Worm (Caenorhabditis elegans) whole organism, L3 larva: ENCODE data around the gene ufbp-1.
A peak's percentile ranks its signal among the peaks of the same experiment; 100 is the strongest.

Experiments
- ZK546.5 ChIP-seq: sonication (generic microtip); optimal IDR thresholded peaks from 2 replicates; lab custom pipeline; 2017; ENCODE audit warnings: missing biosample characterization, missing genetic modification characterization
- ama-1 ChIP-seq: fragments of 150-350 bp; optimal IDR thresholded peaks from 2 replicates; lab custom pipeline; 2018
- ceh-82 ChIP-seq: fragments of 150-350 bp; optimal IDR thresholded peaks from 2 replicates; lab custom pipeline; 2014; ENCODE audit warnings: missing biosample characterization, missing genetic modification characterization
- ceh-9 ChIP-seq: sonication (generic microtip); optimal IDR thresholded peaks from 2 replicates; lab custom pipeline; 2018; ENCODE audit warnings: missing biosample characterization, missing genetic modification characterization
- daf-12 ChIP-seq: fragments of 150-350 bp; optimal IDR thresholded peaks from 2 replicates; lab custom pipeline; 2014; ENCODE audit warnings: missing biosample characterization, missing genetic modification reagents, missing genetic modification characterization
- egl-27 ChIP-seq: sonication (generic microtip); optimal IDR thresholded peaks from 4 replicates; lab custom pipeline; 2017; ENCODE audit warnings: missing biosample characterization, missing genetic modification reagents, missing genetic modification characterization
- egl-5 ChIP-seq: fragments of 150-350 bp; optimal IDR thresholded peaks from 2 replicates; lab custom pipeline; 2017; ENCODE audit warnings: missing biosample characterization, missing genetic modification reagents, missing genetic modification characterization, inconsistent platforms
- elt-1 ChIP-seq: fragments of 150-350 bp; optimal IDR thresholded peaks from 2 replicates; lab custom pipeline; 2014; ENCODE audit warnings: missing biosample characterization, missing genetic modification characterization
- elt-2 ChIP-seq: sonication (generic microtip); optimal IDR thresholded peaks from 2 replicates; lab custom pipeline; 2016; ENCODE audit warnings: missing genetic modification reagents, mild to moderate bottlenecking, missing genetic modification characterization, missing compliant biosample characterization
- elt-3 ChIP-seq, 3 experiments: fragments of 150-350 bp in 1 of 3; sonication (generic microtip) in 2 of 3; optimal IDR thresholded peaks; 2 replicates in 2 of 3; 4 replicates in 1 of 3; lab custom pipeline; 2014 to 2017; ENCODE audit warnings: missing biosample characterization in 3 of 3, missing genetic modification characterization in 3 of 3
- eor-1 ChIP-seq, 2 experiments: fragments of 150-350 bp; optimal IDR thresholded peaks; 2 replicates each; lab custom pipeline; 2014 to 2018; ENCODE audit warnings: missing biosample characterization in 2 of 2, missing genetic modification characterization in 2 of 2
- fkh-10 ChIP-seq: sonication (generic microtip); optimal IDR thresholded peaks from 2 replicates; lab custom pipeline; 2017; ENCODE audit warnings: missing biosample characterization, missing genetic modification reagents, missing genetic modification characterization
- fos-1 ChIP-seq: fragments of 150-350 bp; optimal IDR thresholded peaks from 2 replicates; lab custom pipeline; 2014; ENCODE audit warnings: missing biosample characterization, missing genetic modification characterization
- hmg-11 ChIP-seq: sonication (generic microtip); optimal IDR thresholded peaks from 2 replicates; lab custom pipeline; 2016; ENCODE audit warnings: missing genetic modification characterization, missing compliant biosample characterization
- jun-1 ChIP-seq: fragments of 150-350 bp; optimal IDR thresholded peaks from 2 replicates; lab custom pipeline; 2014; ENCODE audit warnings: missing biosample characterization, missing genetic modification reagents, missing genetic modification characterization
- lin-15B ChIP-seq: fragments of 150-350 bp; optimal IDR thresholded peaks from 2 replicates; lab custom pipeline; 2014; ENCODE audit warnings: missing biosample characterization, missing genetic modification characterization
- lin-39 ChIP-seq: fragments of 150-350 bp; optimal IDR thresholded peaks from 2 replicates; lab custom pipeline; 2018; ENCODE audit warnings: missing biosample characterization, missing genetic modification reagents, missing genetic modification characterization
- lsy-12 ChIP-seq: sonication (generic microtip); optimal IDR thresholded peaks from 2 replicates; lab custom pipeline; 2016; ENCODE audit warnings: mild to moderate bottlenecking, missing genetic modification characterization, missing compliant biosample characterization
- mml-1 ChIP-seq: fragments of 150-350 bp; sonication (generic microtip); optimal IDR thresholded peaks from 3 replicates; lab custom pipeline; 2014; ENCODE audit warnings: missing biosample characterization, missing genetic modification characterization
- nfya-1 ChIP-seq: sonication (generic microtip); optimal IDR thresholded peaks from 2 replicates; lab custom pipeline; 2017; ENCODE audit warnings: missing genetic modification characterization, mild to moderate bottlenecking, missing compliant biosample characterization, antibody characterized with exemption, moderate library complexity; ENCODE audit not compliant: insufficient read depth
- nhr-12 ChIP-seq: fragments of 150-350 bp; optimal IDR thresholded peaks from 2 replicates; lab custom pipeline; 2014; ENCODE audit warnings: missing biosample characterization, missing genetic modification characterization
- nhr-23 ChIP-seq: fragments of 150-350 bp; optimal IDR thresholded peaks from 2 replicates; lab custom pipeline; 2014; ENCODE audit warnings: missing biosample characterization, missing genetic modification reagents, missing genetic modification characterization
- nhr-25 ChIP-seq: sonication (generic microtip); optimal IDR thresholded peaks from 2 replicates; lab custom pipeline; 2017; ENCODE audit warnings: missing biosample characterization, missing genetic modification characterization
- nhr-28 ChIP-seq: fragments of 150-350 bp; optimal IDR thresholded peaks from 2 replicates; lab custom pipeline; 2014; ENCODE audit warnings: missing biosample characterization, missing genetic modification characterization
- nhr-43 ChIP-seq: sonication (generic microtip); optimal IDR thresholded peaks from 2 replicates; lab custom pipeline; 2016; ENCODE audit warnings: mild to moderate bottlenecking, missing genetic modification characterization, missing compliant biosample characterization; ENCODE audit not compliant: poor library complexity, severe bottlenecking
- nhr-67 ChIP-seq: fragments of 150-350 bp; optimal IDR thresholded peaks from 2 replicates; lab custom pipeline; 2014; ENCODE audit warnings: missing biosample characterization, missing genetic modification characterization
- nhr-76 ChIP-seq: fragments of 150-350 bp; sonication (generic microtip); optimal IDR thresholded peaks from 5 replicates; lab custom pipeline; 2014; ENCODE audit warnings: missing biosample characterization, missing genetic modification characterization
- nhr-77 ChIP-seq: fragments of 150-350 bp; optimal IDR thresholded peaks from 2 replicates; lab custom pipeline; 2014; ENCODE audit warnings: missing biosample characterization, missing genetic modification characterization
- pha-4 ChIP-seq: fragments of 150-350 bp; optimal IDR thresholded peaks from 2 replicates; lab custom pipeline; 2014; ENCODE audit warnings: missing biosample characterization, missing genetic modification reagents, missing genetic modification characterization
- pqm-1 ChIP-seq: fragments of 150-350 bp; optimal IDR thresholded peaks from 2 replicates; lab custom pipeline; 2017; ENCODE audit warnings: missing biosample characterization, missing genetic modification characterization, inconsistent platforms
- sea-2 ChIP-seq: fragments of 150-350 bp; sonication (generic microtip); optimal IDR thresholded peaks from 4 replicates; lab custom pipeline; 2014; ENCODE audit warnings: missing biosample characterization, missing genetic modification reagents, missing genetic modification characterization
- skn-1 ChIP-seq: fragments of 150-350 bp; optimal IDR thresholded peaks from 2 replicates; lab custom pipeline; 2014; ENCODE audit warnings: missing biosample characterization, missing genetic modification characterization
- snpc-4 ChIP-seq: fragments of 150-350 bp; optimal IDR thresholded peaks from 2 replicates; lab custom pipeline; 2014; ENCODE audit warnings: missing biosample characterization, missing genetic modification characterization
- tbx-2 ChIP-seq: sonication (generic microtip); optimal IDR thresholded peaks from 2 replicates; lab custom pipeline; 2016; ENCODE audit warnings: mild to moderate bottlenecking, missing genetic modification characterization, missing compliant biosample characterization
- unc-62 ChIP-seq: fragments of 150-350 bp; sonication (generic microtip); optimal IDR thresholded peaks from 4 replicates; lab custom pipeline; 2014; ENCODE audit warnings: missing biosample characterization, missing genetic modification reagents, missing genetic modification characterization
- zag-1 ChIP-seq: fragments of 150-350 bp; optimal IDR thresholded peaks from 2 replicates; lab custom pipeline; 2014; ENCODE audit warnings: missing biosample characterization, missing genetic modification characterization
- ztf-11 ChIP-seq: fragments of 150-350 bp; optimal IDR thresholded peaks from 2 replicates; lab custom pipeline; 2014; ENCODE audit warnings: missing biosample characterization, missing genetic modification characterization
- ztf-4 ChIP-seq: fragments of 150-350 bp; optimal IDR thresholded peaks from 2 replicates; lab custom pipeline; 2014; ENCODE audit warnings: missing biosample characterization, missing genetic modification characterization

ufbp-1 gene

ce11 chrIII:8402633-8403032 lies 40.8 kb downstream of the ufbp-1 start:
- TF ChIP-seq skn-1 (no peak), elt-1 (no peak), nhr-77 (no peak), elt-2 (tag; lab: Kevin White, UChicago) (no peak), hmg-11 (tag; lab: Kevin White, UChicago) (no peak), nhr-28 (tag; lab: Kevin White, UChicago) (no peak)

- no peak for TF ChIP-seq hmg-11 (tag; lab: Kevin White, UChicago)
- TF ChIP-seq lin-15B (tag; lab: Kevin White, UChicago), result no peak
- no peak for TF ChIP-seq egl-5 (tag; lab: Kevin White, UChicago)
- TF ChIP-seq nhr-76 (tag; lab: Kevin White, UChicago), result no peak
- TF ChIP-seq ceh-9 (tag; lab: Kevin White, UChicago), result no peak
- no peak for TF ChIP-seq nhr-23 (tag; lab: Kevin White, UChicago)
- no peak for TF ChIP-seq nhr-25 (tag; lab: Kevin White, UChicago)
- no peak for TF ChIP-seq daf-12
- TF ChIP-seq jun-1 (tag; lab: Kevin White, UChicago), result no peak
- TF ChIP-seq unc-62 (GFP tag; lab: Kevin White, UChicago), result no peak
- TF ChIP-seq pqm-1, result peak; percentile 7
- TF ChIP-seq pha-4 (tag; lab: Kevin White, UChicago), result peak; percentile 18
- no peak for TF ChIP-seq lsy-12 (tag; lab: Kevin White, UChicago)
- TF ChIP-seq nhr-12 (tag; lab: Kevin White, UChicago), result no peak
- no peak for TF ChIP-seq nhr-67 (tag; lab: Kevin White, UChicago)
- TF ChIP-seq elt-2 (tag; lab: Kevin White, UChicago), result peak; percentile 40
- TF ChIP-seq, all 47 proteins: peak for 3
These were observed 41.5 kb downstream of the ufbp-1 start, which contains the start of gene lap-1 for ce11 chrIII:8401887-8402286. Gene lap-1 (minus strand): TSS chrIII:8401928.

- no peak for TF ChIP-seq nhr-76 (tag; lab: Kevin White, UChicago)
- TF ChIP-seq lin-15B (tag; lab: Kevin White, UChicago), result no peak
- TF ChIP-seq hmg-11 (tag; lab: Kevin White, UChicago), result no peak
- TF ChIP-seq ZK546.5 (tag; lab: Kevin White, UChicago), result no peak
- TF ChIP-seq ceh-9 (tag; lab: Kevin White, UChicago), result no peak
- TF ChIP-seq egl-27 (tag; lab: Kevin White, UChicago), result no peak
- peak; percentile 60 for TF ChIP-seq jun-1 (tag; lab: Kevin White, UChicago)
- no peak for TF ChIP-seq nhr-23 (tag; lab: Kevin White, UChicago)
- TF ChIP-seq nfya-1 (tag; lab: Kevin White, UChicago), result peak; percentile 5
- TF ChIP-seq mml-1 (tag; lab: Kevin White, UChicago), result no peak
- TF ChIP-seq elt-2 (tag; lab: Kevin White, UChicago), result peak; percentile 95
- no peak for TF ChIP-seq lin-39 (tag; lab: Kevin White, UChicago)
- TF ChIP-seq ceh-82 (tag; lab: Kevin White, UChicago), result no peak
- no peak for TF ChIP-seq tbx-2
- peak; percentile 53 for TF ChIP-seq pha-4 (tag; lab: Kevin White, UChicago)
- TF ChIP-seq ztf-11, result no peak
- no peak for TF ChIP-seq snpc-4 (tag; lab: Kevin White, UChicago)
- TF ChIP-seq elt-1, result no peak
- no peak for TF ChIP-seq daf-12
- TF ChIP-seq sea-2 (GFP tag; lab: Kevin White, UChicago), result no peak
- peak; percentile 13 for TF ChIP-seq skn-1
- TF ChIP-seq eor-1 (tag; optimal IDR thresholded peaks at IDR 0.05; lab: Kevin White, UChicago), result no peak
- no peak for TF ChIP-seq nhr-67 (tag; lab: Kevin White, UChicago)
- TF ChIP-seq fkh-10, result no peak
- TF ChIP-seq elt-3 (tag; optimal IDR thresholded peaks at IDR 0.05; lab: Kevin White, UChicago), result no peak
- no peak for TF ChIP-seq ama-1 (lab: Kevin White, UChicago)
- TF ChIP-seq unc-62 (GFP tag; lab: Kevin White, UChicago), result no peak
- no peak for TF ChIP-seq nhr-43 (tag; lab: Kevin White, UChicago)
- TF ChIP-seq zag-1 (tag; lab: Kevin White, UChicago), result no peak
- no peak for TF ChIP-seq nhr-12 (tag; lab: Kevin White, UChicago)
- TF ChIP-seq nhr-77, result no peak
- peak; percentile 94 for TF ChIP-seq pqm-1
These were observed 42.9 kb downstream of the ufbp-1 start for ce11 chrIII:8400478-8400877.

- TF ChIP-seq egl-5 (tag; lab: Kevin White, UChicago) (no peak), elt-1 (no peak), elt-2 (tag; lab: Kevin White, UChicago) (no peak), nhr-23 (tag; lab: Kevin White, UChicago) (no peak), sea-2 (GFP tag; lab: Kevin White, UChicago) (no peak), ama-1 (lab: Kevin White, UChicago) (no peak), snpc-4 (tag; lab: Kevin White, UChicago) (no peak), elt-3 (tag; optimal IDR thresholded peaks at IDR 0.05; lab: Kevin White, UChicago) (no peak), ztf-4 (tag; lab: Kevin White, UChicago) (no peak), jun-1 (tag; lab: Kevin White, UChicago) (no peak), fos-1 (no peak), nhr-12 (tag; lab: Kevin White, UChicago) (no peak)
These were observed 45.0 kb downstream of the ufbp-1 start, which contains the start of gene ZK353.2 for ce11 chrIII:8398411-8398810. Gene ZK353.2 (plus strand): TSS chrIII:8398711.
